Worm (Caenorhabditis elegans): ENCODE results near the gene irld-2.

ce11 chrX:13421068-13421467 is 26.2 kb upstream of the irld-2 start:
- TF ChIP-seq nhr-6 (tag; optimal IDR thresholded peaks at IDR 0.05) (no peak), unc-62 (GFP tag; optimal IDR thresholded peaks at IDR 0.05) (no peak)

Data from whole organism, L2 larva.